Fruit fly (Drosophila melanogaster): ENCODE measurements around the gene CG15357.

The CG15357 gene

DNA sequence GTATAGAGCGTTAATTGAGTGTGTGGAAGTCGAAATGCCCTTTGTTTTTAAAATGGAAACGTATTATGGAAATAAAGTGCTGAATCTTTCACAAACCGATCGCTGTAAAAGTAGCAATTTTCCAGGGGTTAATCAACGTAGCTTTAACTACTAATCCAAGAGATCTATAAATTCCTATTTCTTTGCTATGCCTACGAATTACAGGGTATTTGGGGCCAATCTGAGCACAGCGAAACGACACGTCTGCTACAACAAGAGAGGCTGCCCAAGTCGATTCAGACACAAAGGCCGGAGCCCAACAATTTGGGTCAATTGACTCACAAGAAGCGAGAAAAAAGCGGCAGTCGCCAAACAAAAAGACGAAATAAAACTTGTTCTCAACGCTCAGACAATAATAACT, 38.4 kb downstream of the CG15357 start:
- no peak for TF ChIP-seq CG32121 (GFP tag; IDR thresholded peaks at IDR 0.05)
- no peak for TF ChIP-seq CG8159 (tag; optimal IDR thresholded peaks at IDR 0.05)
- peak; percentile 52; the same call in 2 of the 3 replicates for TF ChIP-seq fd96Ca (GFP tag; IDR thresholded peaks at IDR 0.05)
- TF ChIP-seq Ets98B (GFP tag; IDR thresholded peaks at IDR 0.05), result peak; percentile 38
- no peak for TF ChIP-seq CG9948 (tag; optimal IDR thresholded peaks at IDR 0.05)
- TF ChIP-seq CG10348 (GFP tag; IDR thresholded peaks at IDR 0.05), result no peak
- TF ChIP-seq CG4496 (GFP tag; IDR thresholded peaks at IDR 0.05), result 0 out of 3 replicates have a peak, but pooled peaks have one; percentile 33
- TF ChIP-seq EcR (GFP tag; optimal IDR thresholded peaks at IDR 0.05), result no peak
- no peak for TF ChIP-seq CG17806 (tag; optimal IDR thresholded peaks at IDR 0.05)
- no peak for TF ChIP-seq Pif1A (GFP tag; optimal IDR thresholded peaks at IDR 0.05)
- TF ChIP-seq Snoo (tag; optimal IDR thresholded peaks at IDR 0.05), result peak; percentile 30
- TF ChIP-seq Pif1B (GFP tag; optimal IDR thresholded peaks at IDR 0.05), result no peak
- TF ChIP-seq CG14655 (GFP tag; optimal IDR thresholded peaks at IDR 0.05), result no peak
- no peak; the same call in 1 of the 2 replicates for TF ChIP-seq rn (GFP tag; IDR thresholded peaks at IDR 0.05)
- no peak for TF ChIP-seq CG8301 (tag; optimal IDR thresholded peaks at IDR 0.05)
- no peak for TF ChIP-seq D1 (tag; optimal IDR thresholded peaks at IDR 0.05)
- no peak for TF ChIP-seq CG15710 (tag; optimal IDR thresholded peaks at IDR 0.05)

DNA sequence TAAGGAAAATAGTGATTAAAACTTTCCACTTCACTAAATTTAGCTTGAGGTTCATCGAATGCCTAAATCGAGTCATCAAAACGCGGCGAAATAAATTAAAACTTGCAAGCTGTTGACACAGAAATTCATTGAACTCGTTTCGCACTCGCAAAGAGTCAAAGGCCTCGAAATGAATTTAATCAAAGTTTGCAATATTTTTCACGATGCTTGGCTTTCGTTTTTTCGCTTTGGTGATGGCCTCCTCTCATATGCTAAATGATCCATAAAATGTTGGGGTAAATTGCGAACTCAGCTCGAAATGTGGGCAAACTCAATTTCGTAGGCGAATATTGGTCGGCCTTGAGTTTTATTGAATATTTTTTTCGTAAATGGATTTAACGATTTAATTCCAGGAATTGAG, 39.2 kb downstream of the CG15357 start:
- TF ChIP-seq CG15710 (tag; optimal IDR thresholded peaks at IDR 0.05) (no peak), EcR (GFP tag; optimal IDR thresholded peaks at IDR 0.05) (peak; percentile 7)

DNA sequence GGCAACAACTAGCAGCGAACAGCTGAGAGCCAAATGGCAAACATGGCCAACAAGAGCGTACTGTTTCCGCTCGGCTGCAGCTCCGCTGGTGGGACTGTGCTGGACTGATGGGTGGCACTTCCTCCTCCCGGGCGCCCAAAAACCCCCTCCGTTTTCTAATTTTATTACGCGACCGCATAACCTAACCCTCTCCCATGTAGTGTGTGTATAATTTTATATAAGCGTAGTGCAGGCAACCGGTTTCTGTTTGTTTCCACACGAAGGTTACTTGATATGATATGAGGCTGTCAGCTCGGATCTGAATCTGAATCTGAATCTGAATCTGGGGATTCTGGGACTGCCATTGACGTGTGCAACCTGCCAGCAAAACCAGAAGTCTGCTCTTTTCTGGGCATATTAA, 42.6 kb downstream of the CG15357 start:
- TF ChIP-seq CG10348 (GFP tag; IDR thresholded peaks at IDR 0.05), result 0 out of 2 replicates have a peak, but pooled peaks have one; percentile 24
- TF ChIP-seq CG12605 (GFP tag; IDR thresholded peaks at IDR 0.05), result no peak
- peak; percentile 25; the same call in 1 of the 3 replicates for TF ChIP-seq fd96Ca (GFP tag; IDR thresholded peaks at IDR 0.05)
- TF ChIP-seq CG32121 (GFP tag; IDR thresholded peaks at IDR 0.05), result 0 out of 2 replicates have a peak, but pooled peaks have one; percentile 31

DNA sequence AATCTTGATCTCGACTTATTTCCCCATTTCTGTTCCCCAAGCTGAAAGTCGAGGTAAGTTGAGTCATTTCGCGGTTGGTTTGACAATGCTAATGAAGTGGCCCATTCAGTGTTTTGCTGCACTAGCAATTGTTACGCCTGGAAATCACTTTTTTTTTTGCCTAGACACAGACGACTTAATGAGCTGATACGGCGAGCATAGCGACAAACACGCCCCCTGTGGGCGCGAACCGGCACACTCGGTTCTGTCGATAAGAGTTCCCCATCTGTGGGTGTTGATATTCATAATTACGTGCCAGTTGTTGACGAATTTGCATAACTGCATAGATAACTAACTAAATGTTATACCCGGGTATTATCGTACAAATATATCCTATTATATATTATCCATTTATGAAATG, 43.3 kb downstream of the CG15357 start:
- TF ChIP-seq CG13204 (GFP tag; optimal IDR thresholded peaks at IDR 0.05) (no peak), EcR (GFP tag; optimal IDR thresholded peaks at IDR 0.05) (no peak), Pif1A (GFP tag; optimal IDR thresholded peaks at IDR 0.05) (no peak), CG17806 (tag; optimal IDR thresholded peaks at IDR 0.05) (no peak), CG10348 (GFP tag; IDR thresholded peaks at IDR 0.05) (no peak), D1 (tag; optimal IDR thresholded peaks at IDR 0.05) (no peak), CG32121 (GFP tag; IDR thresholded peaks at IDR 0.05) (no peak), CG14655 (GFP tag; optimal IDR thresholded peaks at IDR 0.05) (no peak), gl (tag; optimal IDR thresholded peaks at IDR 0.05) (no peak), Snoo (tag; optimal IDR thresholded peaks at IDR 0.05) (no peak), CG8159 (tag; optimal IDR thresholded peaks at IDR 0.05) (no peak), rn (GFP tag; IDR thresholded peaks at IDR 0.05) (no peak), CG8301 (tag; optimal IDR thresholded peaks at IDR 0.05) (no peak), CG15710 (tag; optimal IDR thresholded peaks at IDR 0.05) (no peak), fd96Ca (GFP tag; IDR thresholded peaks at IDR 0.05) (no peak), CG4496 (GFP tag; IDR thresholded peaks at IDR 0.05) (no peak), Ets98B (GFP tag; IDR thresholded peaks at IDR 0.05) (no peak), Pif1B (GFP tag; optimal IDR thresholded peaks at IDR 0.05) (no peak), CG12605 (GFP tag; IDR thresholded peaks at IDR 0.05) (no peak)

DNA sequence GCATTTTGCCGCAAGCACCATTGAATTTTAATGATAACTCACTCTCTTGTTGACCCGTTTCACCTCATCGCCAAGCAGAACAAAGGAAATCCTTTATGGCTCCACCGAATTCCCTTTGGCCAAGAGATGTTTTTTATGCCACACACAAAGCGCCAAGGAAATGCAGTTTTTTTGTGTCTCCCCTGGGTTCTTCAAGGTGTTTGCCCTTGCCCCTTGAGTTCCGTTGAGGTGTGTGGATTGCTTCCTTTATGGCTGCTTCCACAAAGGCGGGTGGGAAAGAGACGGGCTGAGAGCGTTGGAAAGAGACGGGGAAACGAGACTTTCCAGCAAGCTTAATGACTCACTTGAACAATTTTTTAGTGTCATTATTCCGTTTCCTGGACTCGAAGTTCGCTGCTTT, 44.2 kb downstream of the CG15357 start:
- TF ChIP-seq EcR (GFP tag; optimal IDR thresholded peaks at IDR 0.05), result peak; percentile 28
- no peak for TF ChIP-seq CG34367 (tag; optimal IDR thresholded peaks at IDR 0.05)
- TF ChIP-seq gl (tag; optimal IDR thresholded peaks at IDR 0.05), result no peak

All from whole organism, pupa.